Worm (Caenorhabditis elegans): Measurements from ENCODE around the gene Y71H10B.1.

Y71H10B.1 gene

ce11 chrX:2820148-2820547 is 19.9 kb downstream of the Y71H10B.1 start, which contains the start of gene tsp-6:
Gene tsp-6 (plus strand): TSS chrX:2820448.
- TF ChIP-seq lag-1 (GFP tag; IDR thresholded peaks at IDR 0.05), result no peak
- TF ChIP-seq pbrm-1 (GFP tag; IDR thresholded peaks at IDR 0.05), result no peak
- no peak for TF ChIP-seq egl-44 (GFP tag; IDR thresholded peaks at IDR 0.05)
- no peak for TF ChIP-seq F57A8.1 (GFP tag; optimal IDR thresholded peaks at IDR 0.05)
- no peak for TF ChIP-seq mes-4 (tag; optimal IDR thresholded peaks at IDR 0.05)
- TF ChIP-seq B0261.1 (tag; optimal IDR thresholded peaks at IDR 0.05), result no peak

- no peak for TF ChIP-seq ceh-91 (GFP tag; IDR thresholded peaks at IDR 0.05)
- TF ChIP-seq snpc-1.1 (tag; optimal IDR thresholded peaks at IDR 0.05; ENCODE audit: insufficient read depth), result no peak
- no peak for TF ChIP-seq ztf-3 (GFP tag; optimal IDR thresholded peaks at IDR 0.05)
These were observed 20.3 kb downstream of the Y71H10B.1 start for ce11 chrX:2819747-2820146.

- TF ChIP-seq ccch-3 (GFP tag; optimal IDR thresholded peaks at IDR 0.05) (no peak), C06A6.2 (GFP tag; conservative IDR thresholded peaks at IDR 0.05) (no peak), ZK185.1 (tag; optimal IDR thresholded peaks at IDR 0.05; ENCODE audit: poor library complexity, severe bottlenecking) (no peak), F57A8.1 (GFP tag; optimal IDR thresholded peaks at IDR 0.05) (no peak), rpc-1 (optimal IDR thresholded peaks at IDR 0.05) (no peak), rpc-1 (tag; optimal IDR thresholded peaks at IDR 0.05) (no peak)
These were observed 21.2 kb downstream of the Y71H10B.1 start for ce11 chrX:2818899-2819298.

ce11 chrX:2814097-2814720 is 25.9 kb downstream of the Y71H10B.1 start, which contains the start of gene C14A11.6:
Gene C14A11.6 (minus strand): TSS chrX:2814147.
- no peak for TF ChIP-seq F39B2.1 (GFP tag; IDR thresholded peaks at IDR 0.05)
- TF ChIP-seq Y56A3A.18 (GFP tag; IDR thresholded peaks at IDR 0.05), result no peak
- TF ChIP-seq ekl-4 (GFP tag; IDR thresholded peaks at IDR 0.05), result no peak
- no peak for TF ChIP-seq madf-3 (GFP tag; IDR thresholded peaks at IDR 0.05)
- TF ChIP-seq nfya-1 (tag; optimal IDR thresholded peaks at IDR 0.05; ENCODE audit: borderline replicate concordance, insufficient read depth), result no peak
- TF ChIP-seq atf-7 (tag; optimal IDR thresholded peaks at IDR 0.05), result no peak
- no peak for TF ChIP-seq B0019.2 (GFP tag; conservative IDR thresholded peaks at IDR 0.05)
- TF ChIP-seq tlf-1 (GFP tag; optimal IDR thresholded peaks at IDR 0.05), result no peak
- no peak for TF ChIP-seq tbx-9 (tag; optimal IDR thresholded peaks at IDR 0.05; ENCODE audit: borderline replicate concordance)
- TF ChIP-seq F57A8.1 (GFP tag; optimal IDR thresholded peaks at IDR 0.05), result no peak
- TF ChIP-seq nhr-179 (tag; optimal IDR thresholded peaks at IDR 0.05), result no peak
- TF ChIP-seq T26A5.8 (tag; optimal IDR thresholded peaks at IDR 0.05), result no peak
- no peak for TF ChIP-seq akir-1 (GFP tag; optimal IDR thresholded peaks at IDR 0.05)
- TF ChIP-seq ztf-6 (GFP tag; IDR thresholded peaks at IDR 0.05), result no peak
- no peak for TF ChIP-seq gei-17 (GFP tag; optimal IDR thresholded peaks at IDR 0.05)
- TF ChIP-seq ztf-18 (tag; optimal IDR thresholded peaks at IDR 0.05), result no peak
- TF ChIP-seq F52B5.7 (tag; optimal IDR thresholded peaks at IDR 0.05), result no peak
- TF ChIP-seq zim-3 (tag; optimal IDR thresholded peaks at IDR 0.05), result no peak
- TF ChIP-seq egl-44 (GFP tag; IDR thresholded peaks at IDR 0.05), result no peak

ce11 chrX:2809611-2810010 is 30.5 kb downstream of the Y71H10B.1 start, which contains the start of gene C14A11.9:
Gene C14A11.9 (minus strand): TSS chrX:2809637.
- peak; percentile 94 for TF ChIP-seq K11D2.4 (GFP tag; IDR thresholded peaks at IDR 0.05)
- TF ChIP-seq ets-4 (GFP tag; optimal IDR thresholded peaks at IDR 0.05), result peak; percentile 63
- no peak for TF ChIP-seq hsf-1 (GFP tag; IDR thresholded peaks at IDR 0.05)
- no peak for TF ChIP-seq F57C9.4 (tag; optimal IDR thresholded peaks at IDR 0.05)
- no peak for TF ChIP-seq aptf-3 (GFP tag; IDR thresholded peaks at IDR 0.05)
- TF ChIP-seq madf-10 (tag; optimal IDR thresholded peaks at IDR 0.05), result peak; percentile 63
- peak; percentile 53 for TF ChIP-seq ztf-22 (GFP tag; optimal IDR thresholded peaks at IDR 0.05)
- TF ChIP-seq efl-1 (GFP tag; optimal IDR thresholded peaks at IDR 0.05), result no peak
- TF ChIP-seq unc-130 (GFP tag; optimal IDR thresholded peaks at IDR 0.05), result no peak
- no peak for TF ChIP-seq nfyb-1 (GFP tag; IDR thresholded peaks at IDR 0.05)
- peak; percentile 99 for TF ChIP-seq ztf-18 (tag; optimal IDR thresholded peaks at IDR 0.05)
- TF ChIP-seq snpc-3.4 (tag; optimal IDR thresholded peaks at IDR 0.05), result peak; percentile 12
- TF ChIP-seq F23B12.7 (tag; optimal IDR thresholded peaks at IDR 0.05; ENCODE audit: insufficient read depth), result peak; percentile 22
- TF ChIP-seq fkh-3 (tag; optimal IDR thresholded peaks at IDR 0.05), result no peak
